Fruit fly (Drosophila melanogaster): ENCODE results near the gene msd5.

Gene msd5

dm6 chr3L:1378862-1379543 lies 46.1 kb upstream of the msd5 start (continued):
- TF ChIP-seq knrl (GFP tag; IDR thresholded peaks at IDR 0.05; ENCODE audit: partially characterized antibody) (no peak), pb (GFP tag; optimal IDR thresholded peaks at IDR 0.05) (no peak), CG12071 (GFP tag; optimal IDR thresholded peaks at IDR 0.05) (peak; percentile 14), C15 (GFP tag; IDR thresholded peaks at IDR 0.05) (no peak), yki (optimal IDR thresholded peaks at IDR 0.05) (no peak), CG6765 (GFP tag; optimal IDR thresholded peaks at IDR 0.05) (no peak), gcm2 (GFP tag; optimal IDR thresholded peaks at IDR 0.05) (no peak), CG8765 (GFP tag; IDR thresholded peaks at IDR 0.05) (peak; percentile 39; the same call in 1 of the 2 replicates), CG14710 (tag; optimal IDR thresholded peaks at IDR 0.05) (peak; percentile 64), CG1647 (GFP tag; optimal IDR thresholded peaks at IDR 0.05) (no peak), B-H2 (GFP tag; optimal IDR thresholded peaks at IDR 0.05) (no peak), CG4404 (GFP tag; IDR thresholded peaks at IDR 0.05) (peak; percentile 62), fd3F (GFP tag; optimal IDR thresholded peaks at IDR 0.05) (peak; percentile 3), Hey (tag; optimal IDR thresholded peaks at IDR 0.05) (no peak)

dm6 chr3L:1378098-1378645 lies 45.2 kb upstream of the msd5 start:
- TF ChIP-seq CG32767 (GFP tag; IDR thresholded peaks at IDR 0.05) (no peak), odd (GFP tag; optimal IDR thresholded peaks at IDR 0.05) (no peak), crp (GFP tag; optimal IDR thresholded peaks at IDR 0.05) (no peak), Hsf (GFP tag; optimal IDR thresholded peaks at IDR 0.05) (no peak), Poxn (GFP tag; IDR thresholded peaks at IDR 0.05) (no peak), sr (GFP tag; IDR thresholded peaks at IDR 0.05) (peak; percentile 62; the same call in 1 of the 3 replicates), usp (GFP tag; optimal IDR thresholded peaks at IDR 0.05) (no peak), Med (GFP tag) (peak; percentile 78), CG7372 (GFP tag; IDR thresholded peaks at IDR 0.05) (no peak), abd-A (tag; optimal IDR thresholded peaks at IDR 0.05) (peak; percentile 4), zf30C (GFP tag; optimal IDR thresholded peaks at IDR 0.05) (no peak), CG13894 (tag; optimal IDR thresholded peaks at IDR 0.05) (peak; percentile 4), nom (GFP tag; optimal IDR thresholded peaks at IDR 0.05) (no peak), CG10959 (GFP tag; IDR thresholded peaks at IDR 0.05) (no peak), CG8281 (tag; optimal IDR thresholded peaks at IDR 0.05) (no peak), sd (tag; optimal IDR thresholded peaks at IDR 0.05) (peak; percentile 98), Camta (GFP tag; optimal IDR thresholded peaks at IDR 0.05) (no peak), CG9932 (GFP tag; IDR thresholded peaks at IDR 0.05) (no peak), CG10654 (GFP tag; optimal IDR thresholded peaks at IDR 0.05) (no peak), Hey (tag; optimal IDR thresholded peaks at IDR 0.05) (no peak), HHEX (GFP tag; optimal IDR thresholded peaks at IDR 0.05) (no peak), CG9797 (GFP tag; optimal IDR thresholded peaks at IDR 0.05) (no peak), stwl (tag; optimal IDR thresholded peaks at IDR 0.05) (no peak), jumu (GFP tag; optimal IDR thresholded peaks at IDR 0.05) (no peak), gem (tag; optimal IDR thresholded peaks at IDR 0.05) (no peak), dpn (GFP tag; optimal IDR thresholded peaks at IDR 0.05) (no peak), CG12769 (tag; optimal IDR thresholded peaks at IDR 0.05) (peak; percentile 46), ara (GFP tag; IDR thresholded peaks at IDR 0.05) (no peak), chinmo (GFP tag; IDR thresholded peaks at IDR 0.05; ENCODE audit: partially characterized antibody) (peak; percentile 49; the same call in 1 of the 4 replicates), CG12942 (GFP tag; optimal IDR thresholded peaks at IDR 0.05) (no peak), ERR (GFP tag; optimal IDR thresholded peaks at IDR 0.05) (no peak)

Measured in whole organism, embryonic.